Fruit fly (Drosophila melanogaster) whole organism, embryonic: ENCODE measurements around the gene Pcif1.

Source experiments
- Atf-2 ChIP-seq: fragments of 200-800 bp; sonication (Bioruptor generic); optimal IDR thresholded peaks from 2 replicates; lab custom pipeline; 2016; ENCODE audit warnings: missing biosample characterization, missing genetic modification characterization
- Awh ChIP-seq: fragments of 200-800 bp; sonication (Bioruptor generic); IDR thresholded peaks from 2 replicates; pipeline ENCODE4, ENCODE4 v1.3.6; 2022; ENCODE audit warnings: missing biosample characterization, missing genetic modification characterization
- CG10147 ChIP-seq: fragments of 200-800 bp; sonication (Bioruptor generic); optimal IDR thresholded peaks from 2 replicates; lab custom pipeline; 2019; ENCODE audit warnings: missing biosample characterization, mild to moderate bottlenecking, missing genetic modification characterization, moderate library complexity
- CG10267 ChIP-seq: fragments of 200-800 bp; sonication (Bioruptor generic); optimal IDR thresholded peaks from 2 replicates; lab custom pipeline; 2018; ENCODE audit warnings: missing biosample characterization, mild to moderate bottlenecking, missing genetic modification characterization, moderate library complexity
- CG10321 ChIP-seq: fragments of 200-800 bp; sonication (Bioruptor generic); IDR thresholded peaks from 2 replicates; pipeline ENCODE4 v1.3.6; 2022; ENCODE audit warnings: missing biosample characterization, missing genetic modification characterization
- CG14014 ChIP-seq: fragments of 200-800 bp; sonication (Bioruptor generic); IDR thresholded peaks from 2 replicates; pipeline ENCODE4 v1.3.6; 2022; ENCODE audit warnings: missing biosample characterization, missing genetic modification characterization
- CG14050 ChIP-seq: fragments of 200-800 bp; sonication (Bioruptor generic); IDR thresholded peaks from 3 replicates; pipeline ENCODE4 v1.3.6; 2022; ENCODE audit warnings: missing biosample characterization, missing genetic modification characterization
- CG15011 ChIP-seq: fragments of 200-800 bp; sonication (Bioruptor generic); optimal IDR thresholded peaks from 3 replicates; lab custom pipeline; 2018; ENCODE audit warnings: missing biosample characterization, mild to moderate bottlenecking, missing genetic modification characterization
- CG15073 ChIP-seq: fragments of 200-800 bp; sonication (Bioruptor generic); optimal IDR thresholded peaks from 2 replicates; lab custom pipeline; 2016; ENCODE audit warnings: missing biosample characterization, missing genetic modification characterization
- CG1792 ChIP-seq: fragments of 200-800 bp; sonication (Bioruptor generic); optimal IDR thresholded peaks from 2 replicates; lab custom pipeline; 2016; ENCODE audit warnings: missing biosample characterization, missing genetic modification characterization
- CG18476 ChIP-seq: fragments of 200-800 bp; sonication (Bioruptor generic); optimal IDR thresholded peaks from 2 replicates; lab custom pipeline; 2016; ENCODE audit warnings: missing biosample characterization, mild to moderate bottlenecking, missing genetic modification characterization
- CG2120 ChIP-seq: fragments of 200-800 bp; sonication (Bioruptor generic); optimal IDR thresholded peaks from 3 replicates; lab custom pipeline; 2016; ENCODE audit warnings: missing biosample characterization, missing genetic modification characterization
- CG2889 ChIP-seq: fragments of 200-800 bp; sonication (Bioruptor generic); IDR thresholded peaks from 3 replicates; pipeline ENCODE4 v1.3.6; 2022; ENCODE audit warnings: missing biosample characterization, missing genetic modification characterization
- CG31441 ChIP-seq: fragments of 200-800 bp; sonication (Bioruptor generic); IDR thresholded peaks from 2 replicates; pipeline ENCODE4 v1.3.6; 2022; ENCODE audit warnings: missing biosample characterization, missing genetic modification characterization
- CG3281 ChIP-seq: fragments of 200-800 bp; sonication (Bioruptor generic); optimal IDR thresholded peaks from 3 replicates; lab custom pipeline; 2017; ENCODE audit warnings: missing biosample characterization, mild to moderate bottlenecking, missing genetic modification characterization
- CG33213 ChIP-seq: fragments of 200-800 bp; sonication (Bioruptor generic); optimal IDR thresholded peaks from 3 replicates; lab custom pipeline; 2016; ENCODE audit warnings: missing biosample characterization, missing genetic modification characterization
- CG34422 ChIP-seq: fragments of 200-800 bp; sonication (Bioruptor generic); IDR thresholded peaks from 3 replicates; pipeline ENCODE4 v1.3.6; 2022; ENCODE audit warnings: missing biosample characterization, missing genetic modification characterization
- CG3847 ChIP-seq: fragments of 200-800 bp; sonication (Bioruptor generic); IDR thresholded peaks from 2 replicates; pipeline ENCODE4 v1.3.6; 2022; ENCODE audit warnings: missing biosample characterization, missing genetic modification characterization
- CG4617 ChIP-seq: fragments of 200-800 bp; sonication (Bioruptor generic); optimal IDR thresholded peaks from 3 replicates; lab custom pipeline; 2016; ENCODE audit warnings: missing biosample characterization, missing genetic modification characterization, borderline replicate concordance
- CG6175 ChIP-seq: fragments of 200-800 bp; sonication (Bioruptor generic); IDR thresholded peaks from 3 replicates; pipeline ENCODE4 v1.3.6; 2022; ENCODE audit warnings: missing biosample characterization, missing genetic modification characterization
- CG6765 ChIP-seq: fragments of 200-800 bp; sonication (Bioruptor generic); optimal IDR thresholded peaks from 3 replicates; lab custom pipeline; 2017; ENCODE audit warnings: missing biosample characterization, mild to moderate bottlenecking, missing genetic modification characterization
- CG8089 ChIP-seq: fragments of 200-800 bp; sonication (Bioruptor generic); optimal IDR thresholded peaks from 3 replicates; lab custom pipeline; 2016; ENCODE audit warnings: missing biosample characterization, missing genetic modification characterization
- CHES-1-like ChIP-seq: fragments of 200-800 bp; sonication (Bioruptor generic); optimal IDR thresholded peaks from 2 replicates; lab custom pipeline; 2016; ENCODE audit warnings: missing biosample characterization, missing genetic modification characterization
- Dip3 ChIP-seq: fragments of 200-800 bp; sonication (Bioruptor generic); optimal IDR thresholded peaks from 3 replicates; lab custom pipeline; 2016; ENCODE audit warnings: missing biosample characterization, missing genetic modification characterization
- Lpt ChIP-seq: fragments of >200 bp; optimal IDR thresholded peaks from 2 replicates; lab custom pipeline; 2018; ENCODE audit warnings: missing biosample characterization, missing genetic modification characterization
- Mrtf ChIP-seq: fragments of 200-800 bp; sonication (Bioruptor generic); IDR thresholded peaks from 3 replicates; pipeline ENCODE4 v1.3.6; 2022; ENCODE audit warnings: missing biosample characterization, missing genetic modification characterization
- Ravus ChIP-seq: fragments of 200-800 bp; sonication (Bioruptor generic); IDR thresholded peaks from 2 replicates; pipeline ENCODE4 v1.3.6; 2022; ENCODE audit warnings: missing biosample characterization, missing genetic modification characterization
- Rfx ChIP-seq: fragments of 200-800 bp; sonication (Bioruptor generic); IDR thresholded peaks from 2 replicates; pipeline ENCODE4 v1.3.6; 2022; ENCODE audit warnings: missing biosample characterization, missing genetic modification characterization
- Sry-δ ChIP-seq: fragments of 200-800 bp; sonication (Bioruptor generic); optimal IDR thresholded peaks from 2 replicates; lab custom pipeline; 2016; ENCODE audit warnings: missing biosample characterization, missing genetic modification characterization
- Xbp1 ChIP-seq: fragments of 200-800 bp; sonication (Bioruptor generic); optimal IDR thresholded peaks from 3 replicates; lab custom pipeline; 2016; ENCODE audit warnings: missing biosample characterization, mild to moderate bottlenecking, missing genetic modification characterization
- Xrp1 ChIP-seq: fragments of 200-800 bp; sonication (Bioruptor generic); IDR thresholded peaks from 2 replicates; pipeline ENCODE4 v1.3.6; 2022; ENCODE audit warnings: missing biosample characterization, missing genetic modification characterization
- YL-1 ChIP-seq: fragments of 200-800 bp; sonication (Bioruptor generic); optimal IDR thresholded peaks from 3 replicates; lab custom pipeline; 2017; ENCODE audit warnings: missing biosample characterization, mild to moderate bottlenecking, missing genetic modification characterization
- ac ChIP-seq: fragments of 200-800 bp; sonication (Bioruptor generic); optimal IDR thresholded peaks from 3 replicates; lab custom pipeline; 2017; ENCODE audit warnings: missing biosample characterization, mild to moderate bottlenecking, missing genetic modification characterization
- ap ChIP-seq: fragments of 200-800 bp; sonication (Bioruptor generic); IDR thresholded peaks from 2 replicates; pipeline ENCODE4 v1.3.6; 2022; ENCODE audit warnings: missing biosample characterization, missing genetic modification characterization
- dan ChIP-seq: fragments of 200-800 bp; sonication (Bioruptor generic); IDR thresholded peaks from 2 replicates; pipeline ENCODE4 v1.3.6; 2022; ENCODE audit warnings: missing biosample characterization, missing genetic modification characterization
- dm ChIP-seq: fragments of 200-800 bp; sonication (Bioruptor generic); optimal IDR thresholded peaks from 3 replicates; lab custom pipeline; 2016; ENCODE audit warnings: missing biosample characterization, missing genetic modification characterization
- gcm ChIP-seq: fragments of 200-800 bp; sonication (Bioruptor generic); optimal IDR thresholded peaks from 2 replicates; lab custom pipeline; 2019; ENCODE audit warnings: missing biosample characterization, mild to moderate bottlenecking, missing genetic modification characterization, moderate library complexity
- gsb-n ChIP-seq: fragments of 200-800 bp; sonication (Bioruptor generic); optimal IDR thresholded peaks from 3 replicates; lab custom pipeline; 2018; ENCODE audit warnings: missing biosample characterization, mild to moderate bottlenecking, missing genetic modification characterization
- ind ChIP-seq: fragments of 200-800 bp; sonication (Bioruptor generic); optimal IDR thresholded peaks from 3 replicates; lab custom pipeline; 2016; ENCODE audit warnings: missing biosample characterization, missing genetic modification characterization
- insv ChIP-seq, 2 experiments: fragments of 200-800 bp; sonication (Bioruptor generic); optimal IDR thresholded peaks; 3 replicates each; lab custom pipeline; 2016 to 2018; ENCODE audit warnings: missing biosample characterization in 2 of 2, missing genetic modification characterization in 2 of 2
- jing ChIP-seq: fragments of 200-800 bp; sonication (Bioruptor generic); optimal IDR thresholded peaks from 2 replicates; lab custom pipeline; 2018; ENCODE audit warnings: missing biosample characterization, mild to moderate bottlenecking, missing genetic modification characterization
- lab ChIP-seq: fragments of 200-800 bp; sonication (Bioruptor generic); optimal IDR thresholded peaks from 3 replicates; lab custom pipeline; 2017; ENCODE audit warnings: missing biosample characterization, missing genetic modification characterization, mild to moderate bottlenecking, moderate library complexity, missing genetic modification reagents
- lola ChIP-seq, 3 experiments: fragments of >200 bp in 2 of 3; fragments of 200-800 bp in 1 of 3; sonication (Bioruptor generic) in 1 of 3; optimal IDR thresholded peaks; 2 replicates each; lab custom pipeline; 2017 to 2019; ENCODE audit warnings: missing biosample characterization in 3 of 3, missing genetic modification characterization in 3 of 3, mild to moderate bottlenecking in 1 of 3, moderate library complexity in 1 of 3
- luna ChIP-seq: fragments of 200-800 bp; sonication (Bioruptor generic); optimal IDR thresholded peaks from 2 replicates; lab custom pipeline; 2016; ENCODE audit warnings: missing biosample characterization, missing genetic modification characterization
- mld ChIP-seq: fragments of 200-800 bp; sonication (Bioruptor generic); IDR thresholded peaks from 3 replicates; pipeline ENCODE4 v1.3.6; 2022; ENCODE audit warnings: missing biosample characterization, missing genetic modification characterization; ENCODE audit not compliant: partially characterized antibody
- nom ChIP-seq: fragments of 200-800 bp; sonication (Bioruptor generic); optimal IDR thresholded peaks from 2 replicates; lab custom pipeline; 2017; ENCODE audit warnings: missing biosample characterization, missing genetic modification characterization, mild to moderate bottlenecking, moderate library complexity, missing genetic modification reagents
- oc ChIP-seq: fragments of 200-800 bp; sonication (Bioruptor generic); optimal IDR thresholded peaks from 2 replicates; lab custom pipeline; 2018; ENCODE audit warnings: missing biosample characterization, mild to moderate bottlenecking, missing genetic modification characterization, moderate library complexity
- rib ChIP-seq: fragments of 200-800 bp; sonication (Bioruptor generic); IDR thresholded peaks from 2 replicates; pipeline ENCODE4 v1.3.6; 2022; ENCODE audit warnings: missing biosample characterization, missing genetic modification characterization
- stc ChIP-seq: fragments of 200-800 bp; sonication (Bioruptor generic); IDR thresholded peaks from 2 replicates; pipeline ENCODE4 v1.3.6; 2022; ENCODE audit warnings: missing biosample characterization, missing genetic modification characterization
- ttk ChIP-seq: fragments of 200-800 bp; sonication (Bioruptor generic); IDR thresholded peaks from 2 replicates; pipeline ENCODE4 v2.1.2; 2022; ENCODE audit warnings: missing biosample characterization, missing genetic modification characterization

The Pcif1 gene

DNA sequence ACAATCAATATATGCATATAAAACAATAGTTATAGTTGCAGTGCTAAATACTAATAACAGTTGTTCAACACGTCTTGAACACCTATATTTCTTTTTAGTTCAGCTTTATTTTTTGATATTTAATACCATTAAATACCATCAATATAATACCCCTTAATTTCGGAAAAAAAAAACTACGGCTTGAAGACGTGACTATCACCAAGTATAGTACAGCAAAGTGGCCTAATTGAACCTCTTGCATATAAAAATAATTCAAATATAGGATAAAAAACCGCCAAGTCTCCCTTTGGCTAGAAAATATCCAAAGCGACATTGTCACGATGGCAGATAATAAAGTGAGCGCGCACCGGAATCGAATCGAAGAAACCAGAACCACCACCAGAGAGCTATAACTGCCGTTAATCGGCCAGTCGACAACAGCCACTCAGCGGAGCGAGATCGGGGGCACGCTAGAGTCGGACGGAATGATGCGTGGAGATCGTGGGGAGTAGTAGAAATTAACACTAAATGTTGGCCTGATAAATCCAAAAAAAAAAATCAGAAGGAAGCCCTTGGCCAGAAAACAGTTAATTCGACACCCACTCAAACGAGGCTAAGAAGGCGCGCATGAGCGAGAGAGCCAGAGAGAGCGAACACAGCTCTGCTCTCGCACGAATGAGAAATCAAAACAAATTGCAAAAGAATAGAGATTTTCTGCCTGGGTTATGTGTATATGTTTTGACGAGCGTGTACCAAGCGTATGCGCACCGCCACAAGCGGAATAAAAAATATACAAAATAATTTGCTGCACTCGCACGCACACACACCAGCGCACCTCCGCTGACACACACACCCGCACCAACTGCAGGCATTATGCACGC lies 955 bp downstream of the Pcif1 start (continued):
- TF ChIP-seq CG3281 (GFP tag; lab: Kevin White, UChicago) (peak; percentile 68), mld (GFP tag; lab: Robert Waterston, UW) (no peak), luna (GFP tag; lab: Kevin White, UChicago) (peak; percentile 4), CG2120 (GFP tag; lab: Kevin White, UChicago) (peak; percentile 51), CG31441 (peak; percentile 33; the same call in 1 of the 2 replicates), CG34422 (GFP tag; lab: Robert Waterston, UW) (peak; percentile 45; the same call in 1 of the 3 replicates), Xrp1 (GFP tag; lab: Robert Waterston, UW) (no peak; the same call in 1 of the 2 replicates), dan (GFP tag; lab: Robert Waterston, UW) (no peak), Sry-δ (peak; percentile 18), CG1792 (GFP tag; lab: Kevin White, UChicago) (no peak), CG10147 (GFP tag; lab: Kevin White, UChicago) (peak; percentile 48), insv (GFP tag; optimal IDR thresholded peaks at IDR 0.05; lab: Kevin White, UChicago) (no peak), gsb-n (tag; lab: Kevin White, UChicago) (no peak), Mrtf (GFP tag; lab: Robert Waterston, UW) (no peak), CHES-1-like (GFP tag; lab: Kevin White, UChicago) (peak; percentile 56), jing (no peak), CG14014 (GFP tag; lab: Robert Waterston, UW) (peak; percentile 26; the same call in 1 of the 2 replicates), Awh (GFP tag; lab: Robert Waterston, UW) (no peak), dm (peak; percentile 19), Dip3 (GFP tag; lab: Kevin White, UChicago) (peak; percentile 48), CG10267 (tag; lab: Kevin White, UChicago) (peak; percentile 49), ind (GFP tag; lab: Kevin White, UChicago) (no peak), CG10321 (GFP tag; lab: Robert Waterston, UW) (no peak), nom (peak; percentile 40), Atf-2 (GFP tag; lab: Kevin White, UChicago) (no peak), CG8089 (peak; percentile 18), Xbp1 (peak; percentile 21), CG2889 (no peak), gcm (GFP tag; lab: Kevin White, UChicago) (peak; percentile 31), CG4617 (GFP tag; lab: Kevin White, UChicago) (no peak), Ravus (no peak), CG6765 (GFP tag; lab: Kevin White, UChicago) (no peak), CG15011 (no peak), CG18476 (peak; percentile 17), rib (GFP tag; lab: Robert Waterston, UW) (peak; percentile 49; the same call in 1 of the 2 replicates), CG3847 (GFP tag; lab: Robert Waterston, UW) (no peak), lola (GFP tag; optimal IDR thresholded peaks at IDR 0.05; lab: Kevin White, UChicago) (peak in 1 of 3 experiments; percentile 57), lab (peak; percentile 70), CG33213 (GFP tag; lab: Kevin White, UChicago) (no peak), CG14050 (no peak), stc (GFP tag; lab: Robert Waterston, UW) (peak; percentile 25; the same call in 1 of the 2 replicates), ac (GFP tag; lab: Kevin White, UChicago) (no peak), Lpt (GFP tag; lab: Kevin White, UChicago) (no peak), oc (tag; lab: Kevin White, UChicago) (peak; percentile 26), ttk (no peak), YL-1 (peak; percentile 9), ap (no peak), CG6175 (GFP tag; lab: Robert Waterston, UW) (no peak), CG15073 (GFP tag; lab: Kevin White, UChicago) (no peak), Rfx (GFP tag; lab: Robert Waterston, UW) (peak; percentile 33; the same call in 1 of the 2 replicates)
